Worm (Caenorhabditis elegans): ENCODE results near the gene plc-1.

DNA sequence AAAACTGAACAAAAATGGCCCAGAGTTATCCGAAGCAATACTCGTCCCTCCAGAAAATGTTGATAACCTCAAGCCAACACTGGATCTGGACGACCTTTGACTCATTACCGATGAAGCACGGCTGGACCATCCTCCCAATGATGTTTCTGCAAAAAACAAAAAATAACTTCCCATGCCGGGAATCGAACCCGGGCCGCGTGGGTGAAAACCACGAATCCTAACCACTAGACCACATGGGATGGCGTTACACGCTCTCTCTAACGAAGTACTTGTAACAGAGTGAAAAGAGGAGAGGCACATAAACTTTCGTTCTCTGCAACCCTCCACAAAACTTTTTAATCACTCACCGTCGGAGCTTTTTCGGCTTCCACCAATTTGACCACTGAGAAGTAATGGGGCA is 17.3 kb downstream of the plc-1 start:
- TF ChIP-seq nhr-11 (tag; optimal IDR thresholded peaks at IDR 0.05) (no peak), dve-1 (tag; optimal IDR thresholded peaks at IDR 0.05) (peak; percentile 50), pqm-1 (tag; optimal IDR thresholded peaks at IDR 0.05) (no peak)

Measured in whole organism, late embryonic.